Worm (Caenorhabditis elegans) whole organism, young adult: ENCODE measurements around the gene ints-6.
A peak's percentile ranks its signal among the peaks of the same experiment; 100 is the strongest.

Experiments
- F23B12.7 ChIP-seq: sonication (generic microtip); optimal IDR thresholded peaks from 2 replicates; lab custom pipeline; 2017; ENCODE audit warnings: missing genetic modification characterization, mild to moderate bottlenecking, missing compliant biosample characterization, antibody characterized with exemption, moderate library complexity; ENCODE audit not compliant: insufficient read depth
- F39B2.1 ChIP-seq: fragments of 200-800 bp; sonication (Bioruptor generic); IDR thresholded peaks from 2 replicates; pipeline ENCODE4 v1.3.6; 2022; ENCODE audit warnings: missing genetic modification reagents, missing genetic modification characterization, missing compliant biosample characterization
- F49E8.2 ChIP-seq: sonication (generic microtip); optimal IDR thresholded peaks from 3 replicates; lab custom pipeline; 2017; ENCODE audit warnings: missing genetic modification characterization, mild to moderate bottlenecking, missing compliant biosample characterization, antibody characterized with exemption, moderate library complexity; ENCODE audit not compliant: insufficient read depth
- K11D2.4 ChIP-seq: fragments of 200-800 bp; sonication (Bioruptor generic); IDR thresholded peaks from 2 replicates; pipeline ENCODE4 v1.3.6; 2022; ENCODE audit warnings: missing genetic modification reagents, missing genetic modification characterization, missing compliant biosample characterization
- K12H6.12 ChIP-seq: fragments of 200-800 bp; sonication (Bioruptor generic); optimal IDR thresholded peaks from 2 replicates; lab custom pipeline; 2018; ENCODE audit warnings: mild to moderate bottlenecking, missing genetic modification characterization, missing compliant biosample characterization
- T07F8.4 ChIP-seq: sonication (generic microtip); optimal IDR thresholded peaks from 2 replicates; lab custom pipeline; 2016; ENCODE audit warnings: mild to moderate bottlenecking, missing genetic modification characterization, moderate library complexity, missing compliant biosample characterization
- Y53G8AR.9 ChIP-seq: fragments of 200-800 bp; sonication (Bioruptor generic); conservative IDR thresholded peaks from 2 replicates; pipeline ENCODE4 v1.3.6; 2022; ENCODE audit warnings: missing genetic modification reagents, missing genetic modification characterization, missing compliant biosample characterization
- Y95B8A.8 ChIP-seq: fragments of 200-800 bp; sonication (Bioruptor generic); IDR thresholded peaks from 2 replicates; pipeline ENCODE4 v1.3.6; 2022; ENCODE audit warnings: missing genetic modification reagents, missing genetic modification characterization, missing compliant biosample characterization
- ZK185.1 ChIP-seq: sonication (generic microtip); optimal IDR thresholded peaks from 2 replicates; lab custom pipeline; 2016; ENCODE audit warnings: mild to moderate bottlenecking, missing genetic modification characterization, missing compliant biosample characterization; ENCODE audit not compliant: poor library complexity, severe bottlenecking
- attf-3 ChIP-seq: fragments of 200-800 bp; sonication (Bioruptor generic); conservative IDR thresholded peaks from 2 replicates; pipeline ENCODE4 v1.3.6; 2022; ENCODE audit warnings: missing genetic modification reagents, missing genetic modification characterization, missing compliant biosample characterization
- ceh-40 ChIP-seq: fragments of 200-800 bp; sonication (Bioruptor generic); IDR thresholded peaks from 2 replicates; pipeline ENCODE4 v1.3.6; 2022; ENCODE audit warnings: missing genetic modification characterization, missing compliant biosample characterization
- egrh-3 ChIP-seq: fragments of 200-800 bp; sonication (Bioruptor generic); IDR thresholded peaks from 2 replicates; pipeline ENCODE4 v1.3.6; 2022; ENCODE audit warnings: missing genetic modification reagents, missing genetic modification characterization, missing compliant biosample characterization
- ekl-4 ChIP-seq: fragments of 200-800 bp; sonication (Bioruptor generic); IDR thresholded peaks from 2 replicates; pipeline ENCODE4 v1.3.6; 2022; ENCODE audit warnings: missing genetic modification reagents, missing genetic modification characterization, missing compliant biosample characterization
- let-607 ChIP-seq, 2 experiments: fragments of 200-800 bp in 1 of 2; sonication (Bioruptor generic) in 1 of 2; sonication (generic microtip) in 1 of 2; optimal IDR thresholded peaks; 2 replicates each; lab custom pipeline; 2016 to 2018; ENCODE audit warnings: mild to moderate bottlenecking in 2 of 2, missing compliant biosample characterization in 2 of 2, missing genetic modification characterization in 2 of 2, moderate library complexity in 2 of 2, missing genotype in 1 of 2
- lin-54 ChIP-seq: fragments of 200-800 bp; sonication (Bioruptor generic); optimal IDR thresholded peaks from 2 replicates; lab custom pipeline; 2018; ENCODE audit warnings: mild to moderate bottlenecking, missing genetic modification characterization, missing compliant biosample characterization
- lsl-1 ChIP-seq: fragments of 200-800 bp; sonication (Bioruptor generic); optimal IDR thresholded peaks from 2 replicates; lab custom pipeline; 2018; ENCODE audit warnings: mild to moderate bottlenecking, missing genetic modification characterization, moderate library complexity, missing compliant biosample characterization
- madf-10 ChIP-seq: sonication (generic microtip); optimal IDR thresholded peaks from 2 replicates; lab custom pipeline; 2016; ENCODE audit warnings: mild to moderate bottlenecking, missing genetic modification characterization, missing compliant biosample characterization
- mcd-1 ChIP-seq: fragments of 200-800 bp; sonication (Bioruptor generic); IDR thresholded peaks from 2 replicates; pipeline ENCODE4 v1.3.6; 2022; ENCODE audit warnings: missing genetic modification reagents, missing genetic modification characterization, missing compliant biosample characterization
- snpc-4 ChIP-seq, 5 experiments: fragments of 150-350 bp in 1 of 5; sonication (generic microtip) in 4 of 5; optimal IDR thresholded peaks; 2 replicates each; lab custom pipeline; 2014 to 2018; ENCODE audit warnings: missing genetic modification characterization in 5 of 5, missing biosample characterization in 3 of 5, antibody characterized with exemption in 2 of 5, mild to moderate bottlenecking in 2 of 5, missing compliant biosample characterization in 2 of 5, missing genotype in 2 of 5, moderate library complexity in 2 of 5, missing genetic modification reagents in 1 of 5
- unc-130 ChIP-seq: sonication (generic microtip); optimal IDR thresholded peaks from 2 replicates; lab custom pipeline; 2016; ENCODE audit warnings: missing genetic modification reagents, missing genetic modification characterization, missing compliant biosample characterization
- ztf-18 ChIP-seq: sonication (generic microtip); optimal IDR thresholded peaks from 2 replicates; lab custom pipeline; 2016; ENCODE audit warnings: missing genotype, mild to moderate bottlenecking, missing genetic modification characterization, missing compliant biosample characterization
- ztf-26 ChIP-seq: sonication (generic microtip); optimal IDR thresholded peaks from 2 replicates; lab custom pipeline; 2017; ENCODE audit warnings: missing genetic modification characterization, missing compliant biosample characterization

Gene ints-6

DNA sequence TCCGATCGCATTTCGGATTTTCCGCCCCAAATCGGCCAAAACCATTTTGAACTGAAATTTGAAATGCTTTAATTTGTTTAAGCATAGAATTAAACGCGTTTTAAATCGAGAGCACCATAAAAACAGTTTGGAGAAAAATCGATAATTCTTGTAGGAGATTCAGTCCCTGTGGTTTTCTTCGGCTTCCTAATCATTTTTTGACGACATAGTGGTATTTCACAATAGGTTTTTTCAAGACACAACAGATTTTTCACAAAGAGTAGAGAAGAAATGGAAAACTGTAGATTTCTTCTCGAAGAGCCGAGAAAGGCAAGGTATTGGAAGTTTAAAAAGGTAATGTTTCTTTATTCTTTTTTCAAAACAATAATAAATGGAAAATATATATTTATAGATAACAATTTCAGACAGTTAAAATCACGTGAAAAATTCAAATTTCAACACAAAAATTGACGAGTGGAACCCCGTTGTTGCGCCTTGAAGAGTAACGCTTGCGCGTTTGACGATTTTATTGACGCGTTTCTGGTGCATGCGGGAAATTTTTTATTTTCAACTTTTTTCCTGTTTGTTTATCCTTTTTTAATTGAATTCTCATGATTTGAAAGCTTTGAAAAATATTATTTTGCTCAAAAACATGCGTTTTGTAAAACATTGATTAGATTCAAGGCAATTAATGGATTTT is 52.2 kb downstream of the ints-6 start, which contains the start of gene F21D5.7 (continued):
- TF ChIP-seq F49E8.2 (tag; lab: Kevin White, UChicago) (no peak), F39B2.1 (GFP tag; lab: Robert Waterston, UW) (no peak), K11D2.4 (GFP tag; lab: Robert Waterston, UW) (peak; percentile 71; the same call in 1 of the 2 replicates), lin-54 (GFP tag; lab: Kevin White, UChicago) (peak; percentile 89), Y95B8A.8 (GFP tag; lab: Robert Waterston, UW) (no peak), ceh-40 (GFP tag; lab: Robert Waterston, UW) (no peak), lsl-1 (peak; percentile 55), attf-3 (GFP tag; lab: Robert Waterston, UW) (0 out of 2 replicates have a peak, but pooled peaks have one; percentile 41), F23B12.7 (tag; lab: Kevin White, UChicago) (peak; percentile 63), T07F8.4 (tag; lab: Kevin White, UChicago) (no peak), ztf-18 (tag; lab: Kevin White, UChicago) (peak; percentile 96), egrh-3 (no peak), ekl-4 (peak; percentile 68; the same call in 1 of the 2 replicates), madf-10 (tag; lab: Kevin White, UChicago) (peak; percentile 69), let-607 (tag; optimal IDR thresholded peaks at IDR 0.05; lab: Kevin White, UChicago) (peak; percentile 97), snpc-4 (GFP tag; optimal IDR thresholded peaks at IDR 0.05; lab: Kevin White, UChicago) (no peak), snpc-4 (tag; optimal IDR thresholded peaks at IDR 0.05; lab: Kevin White, UChicago) (peak in 3 of 4 experiments; percentile 51 to 63 (median 59)), unc-130 (GFP tag; lab: Kevin White, UChicago) (no peak), ZK185.1 (peak; percentile 63), K12H6.12 (tag; lab: Kevin White, UChicago) (peak; percentile 19), mcd-1 (GFP tag; lab: Robert Waterston, UW) (peak; percentile 75)

DNA sequence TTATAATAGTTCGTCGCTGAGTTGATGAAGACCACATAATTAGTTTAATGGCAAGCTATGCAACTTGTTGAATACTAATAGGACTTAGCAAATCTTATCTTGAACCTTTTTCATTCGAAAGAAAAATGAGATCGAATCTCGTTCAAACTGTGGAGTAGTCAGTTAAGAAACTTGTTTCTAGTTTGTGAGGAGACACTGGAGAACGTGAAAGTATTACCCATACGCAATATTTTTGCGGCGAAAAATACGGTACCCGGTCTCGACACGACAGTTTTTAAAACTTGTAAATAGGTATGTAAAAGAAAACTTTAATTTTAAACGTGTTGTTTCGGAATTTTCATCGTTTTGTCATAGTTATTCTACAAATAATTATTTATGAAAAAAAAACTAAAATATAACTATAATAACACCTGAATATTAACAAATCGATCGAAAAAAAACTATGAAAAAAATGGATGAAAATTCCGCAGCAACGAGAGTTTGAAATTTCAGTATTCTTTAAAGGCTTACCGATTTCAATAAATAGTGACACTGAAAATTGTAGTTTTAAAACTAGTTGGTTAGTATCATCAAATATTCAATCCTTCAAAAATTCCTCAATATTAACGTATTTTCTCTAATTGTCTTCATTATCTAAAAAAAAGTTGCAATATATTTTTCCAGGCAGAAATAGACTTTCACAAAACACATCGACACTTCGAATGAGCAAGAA is 54.2 kb downstream of the ints-6 start, which contains the start of the genes F20C5.7 and parg-1:
Gene F20C5.7 (minus strand): TSS at position 101 of the 712 bp plus-strand sequence.
Gene parg-1 (plus strand): TSS at position 662 of the 712 bp plus-strand sequence.
- TF ChIP-seq ztf-26 (tag; lab: Kevin White, UChicago), result no peak
- TF ChIP-seq Y53G8AR.9 (GFP tag; lab: Robert Waterston, UW), result 0 out of 2 replicates have a peak, but pooled peaks have one; percentile 14
